Fruit fly (Drosophila melanogaster): Measurements from ENCODE around the gene amd.

Gene amd

DNA sequence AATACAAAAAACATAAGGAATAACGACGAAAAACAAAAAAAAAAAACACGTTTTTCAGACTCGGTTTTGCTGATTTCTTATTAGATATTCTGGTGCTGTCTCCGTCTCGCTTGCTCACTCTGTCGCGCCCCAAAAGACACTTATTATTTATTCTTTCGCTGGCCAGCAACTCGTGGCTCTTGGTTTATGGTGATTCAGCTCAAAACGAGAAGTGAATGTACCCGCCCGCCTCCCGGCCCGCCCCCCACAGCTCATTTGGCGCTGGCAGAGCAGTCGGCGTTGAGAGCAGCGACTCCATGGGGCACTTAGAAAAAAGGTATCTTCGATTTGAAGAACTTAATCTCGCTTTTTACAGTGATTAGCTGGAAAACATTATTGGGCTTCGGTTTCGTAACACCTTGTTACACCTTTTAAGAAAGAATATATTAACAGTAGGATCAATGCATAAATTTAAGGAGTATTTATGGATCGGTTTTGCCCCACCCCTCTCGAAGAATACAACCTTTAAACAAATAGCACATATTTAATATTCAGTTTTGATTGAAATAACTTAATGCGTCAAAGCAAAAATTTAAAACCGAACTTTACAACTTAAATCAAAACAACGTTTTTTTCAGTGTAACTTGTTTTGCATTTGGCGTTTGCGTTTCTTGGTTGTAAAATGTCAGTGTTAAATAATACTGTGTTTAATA is 31.6 kb downstream of the amd start (continued):
- no peak for TF ChIP-seq CG10321 (GFP tag; IDR thresholded peaks at IDR 0.05)
- TF ChIP-seq CG2129 (GFP tag; IDR thresholded peaks at IDR 0.05; ENCODE audit: partially characterized antibody): no peak
- peak; percentile 90 for TF ChIP-seq CG7556 (GFP tag; optimal IDR thresholded peaks at IDR 0.05)
- peak; percentile 46 for TF ChIP-seq zen (tag; optimal IDR thresholded peaks at IDR 0.05)
- peak; percentile 34 for TF ChIP-seq lbe (GFP tag; optimal IDR thresholded peaks at IDR 0.05)
- peak; percentile 44 for TF ChIP-seq CG17328 (GFP tag; IDR thresholded peaks at IDR 0.05)
- TF ChIP-seq CG3847 (GFP tag; IDR thresholded peaks at IDR 0.05): peak; percentile 56
- no peak for TF ChIP-seq prd (optimal IDR thresholded peaks at IDR 0.05)
- TF ChIP-seq prd (GFP tag; IDR thresholded peaks at IDR 0.05): peak; percentile 58; the same call in 2 of the 3 replicates
- no peak for TF ChIP-seq ssp (GFP tag; IDR thresholded peaks at IDR 0.05)
- TF ChIP-seq CG17612 (GFP tag; IDR thresholded peaks at IDR 0.05): no peak
- TF ChIP-seq CG13775 (GFP tag; optimal IDR thresholded peaks at IDR 0.05): peak; percentile 82
- peak; percentile 80 for TF ChIP-seq Hmr (GFP tag; optimal IDR thresholded peaks at IDR 0.05)
- TF ChIP-seq Med (GFP tag): peak; percentile 94
- TF ChIP-seq CG11560 (tag; IDR thresholded peaks at IDR 0.05): no peak
- no peak for TF ChIP-seq CkIIα-i1 (GFP tag; IDR thresholded peaks at IDR 0.05)
- peak; percentile 65 for TF ChIP-seq CG6689 (GFP tag; IDR thresholded peaks at IDR 0.05)
- peak; percentile 89 for TF ChIP-seq CG17361 (GFP tag; IDR thresholded peaks at IDR 0.05)
- TF ChIP-seq cwo (GFP tag; optimal IDR thresholded peaks at IDR 0.05): peak; percentile 63
- peak; percentile 18 for TF ChIP-seq Nf-YC (tag; optimal IDR thresholded peaks at IDR 0.05)
- no peak for TF ChIP-seq grn (GFP tag; optimal IDR thresholded peaks at IDR 0.05)
- no peak for TF ChIP-seq ttk (GFP tag; IDR thresholded peaks at IDR 0.05)
- no peak for TF ChIP-seq CG4360 (GFP tag; IDR thresholded peaks at IDR 0.05)
- peak; percentile 21; the same call in 1 of the 2 replicates for TF ChIP-seq sisA (GFP tag; IDR thresholded peaks at IDR 0.05)
- TF ChIP-seq Oaz (GFP tag; IDR thresholded peaks at IDR 0.05): no peak
- TF ChIP-seq HLH4C (GFP tag; IDR thresholded peaks at IDR 0.05; ENCODE audit: partially characterized antibody): no peak
- TF ChIP-seq caup (GFP tag; optimal IDR thresholded peaks at IDR 0.05; ENCODE audit: severe bottlenecking): peak; percentile 58
- TF ChIP-seq lab (GFP tag; optimal IDR thresholded peaks at IDR 0.05): peak; percentile 81
- TF ChIP-seq CG43689 (GFP tag; IDR thresholded peaks at IDR 0.05): no peak
- no peak for TF ChIP-seq CG2199 (GFP tag; IDR thresholded peaks at IDR 0.05)
- no peak for TF ChIP-seq CG10565 (GFP tag; optimal IDR thresholded peaks at IDR 0.05)
- TF ChIP-seq CG10462 (GFP tag; optimal IDR thresholded peaks at IDR 0.05): peak; percentile 8
- peak; percentile 35; the same call in 1 of the 2 replicates for TF ChIP-seq CG14441 (GFP tag; IDR thresholded peaks at IDR 0.05)
- no peak for TF ChIP-seq Poxn (GFP tag; IDR thresholded peaks at IDR 0.05)
- TF ChIP-seq slou (GFP tag; optimal IDR thresholded peaks at IDR 0.05): peak; percentile 66
- TF ChIP-seq PHDP (tag; optimal IDR thresholded peaks at IDR 0.05): peak; percentile 77
- no peak for TF ChIP-seq Lpt (GFP tag; optimal IDR thresholded peaks at IDR 0.05)
- peak; percentile 56 for TF ChIP-seq mam (GFP tag; optimal IDR thresholded peaks at IDR 0.05)
- peak; percentile 45 for TF ChIP-seq Bdp1 (GFP tag; optimal IDR thresholded peaks at IDR 0.05)
- TF ChIP-seq CG16779 (GFP tag; IDR thresholded peaks at IDR 0.05): no peak
- TF ChIP-seq CG11696 (GFP tag; IDR thresholded peaks at IDR 0.05): no peak
- TF ChIP-seq Sry-β (GFP tag; optimal IDR thresholded peaks at IDR 0.05): peak; percentile 27
- peak; percentile 40 for TF ChIP-seq Jarid2 (GFP tag; optimal IDR thresholded peaks at IDR 0.05)
- TF ChIP-seq CG31388 (GFP tag; optimal IDR thresholded peaks at IDR 0.05): peak; percentile 1
- no peak for TF ChIP-seq Taf1 (GFP tag; IDR thresholded peaks at IDR 0.05)
- peak; percentile 70 for TF ChIP-seq CG7786 (GFP tag; optimal IDR thresholded peaks at IDR 0.05)
- TF ChIP-seq nerfin-2 (GFP tag; IDR thresholded peaks at IDR 0.05; ENCODE audit: partially characterized antibody): no peak
- TF ChIP-seq dimm (GFP tag; IDR thresholded peaks at IDR 0.05): no peak
- TF ChIP-seq gfzf (GFP tag; optimal IDR thresholded peaks at IDR 0.05): no peak
- peak; percentile 19 for TF ChIP-seq Sry-δ (GFP tag; optimal IDR thresholded peaks at IDR 0.05)
- peak; percentile 52 for TF ChIP-seq CG1529 (GFP tag; optimal IDR thresholded peaks at IDR 0.05)
